Fruit fly (Drosophila melanogaster) whole organism, adult: ENCODE data around the gene Ugt35E2.

Experiments
- CG11617 ChIP-seq: fragments of 200-800 bp; sonication (Bioruptor generic); optimal IDR thresholded peaks from 2 replicates; lab custom pipeline; 2017; ENCODE audit warnings: mild to moderate bottlenecking, missing biosample characterization, missing genetic modification reagents, missing genetic modification characterization
- CG12768 ChIP-seq: fragments of 200-800 bp; sonication (Bioruptor generic); optimal IDR thresholded peaks from 2 replicates; lab custom pipeline; 2017; ENCODE audit warnings: missing biosample characterization, missing genetic modification characterization, mild to moderate bottlenecking, moderate library complexity, missing genetic modification reagents
- CG14711 ChIP-seq: fragments of 200-800 bp; sonication (Bioruptor generic); optimal IDR thresholded peaks from 2 replicates; lab custom pipeline; 2018; ENCODE audit warnings: missing biosample characterization, mild to moderate bottlenecking, missing genetic modification characterization, moderate library complexity
- CG1620 ChIP-seq: fragments of 200-800 bp; sonication (Bioruptor generic); optimal IDR thresholded peaks from 2 replicates; lab custom pipeline; 2016; ENCODE audit warnings: missing biosample characterization, missing genetic modification characterization
- CG33017 ChIP-seq: fragments of 200-800 bp; sonication (Bioruptor generic); optimal IDR thresholded peaks from 2 replicates; lab custom pipeline; 2018; ENCODE audit warnings: missing biosample characterization, mild to moderate bottlenecking, missing genetic modification characterization, moderate library complexity
- CG5204 ChIP-seq: fragments of 200-800 bp; sonication (Bioruptor generic); optimal IDR thresholded peaks from 2 replicates; lab custom pipeline; 2016; ENCODE audit warnings: missing biosample characterization, missing genetic modification characterization
- CG7045 ChIP-seq: fragments of 200-800 bp; sonication (Bioruptor generic); optimal IDR thresholded peaks from 2 replicates; lab custom pipeline; 2017; ENCODE audit warnings: missing biosample characterization, mild to moderate bottlenecking, missing genetic modification characterization
- CG7101 ChIP-seq: fragments of 200-800 bp; sonication (Bioruptor generic); optimal IDR thresholded peaks from 2 replicates; lab custom pipeline; 2018; ENCODE audit warnings: missing biosample characterization, mild to moderate bottlenecking, missing genetic modification characterization, moderate library complexity
- Clk ChIP-seq: fragments of 200-800 bp; sonication (Bioruptor generic); optimal IDR thresholded peaks from 2 replicates; lab custom pipeline; 2017; ENCODE audit warnings: missing biosample characterization, missing genetic modification characterization
- Crg-1 ChIP-seq: fragments of 200-800 bp; sonication (Bioruptor generic); optimal IDR thresholded peaks from 2 replicates; lab custom pipeline; 2016; ENCODE audit warnings: missing biosample characterization, missing genetic modification characterization
- Hr96 ChIP-seq: fragments of 200-800 bp; sonication (Bioruptor generic); optimal IDR thresholded peaks from 2 replicates; lab custom pipeline; 2016; ENCODE audit warnings: missing biosample characterization, missing genetic modification characterization
- Mnt ChIP-seq: fragments of 200-800 bp; sonication (Bioruptor generic); optimal IDR thresholded peaks from 2 replicates; lab custom pipeline; 2016; ENCODE audit warnings: missing biosample characterization, mild to moderate bottlenecking, missing genetic modification characterization
- bab1 ChIP-seq: fragments of 200-800 bp; sonication (Bioruptor generic); optimal IDR thresholded peaks from 3 replicates; lab custom pipeline; 2019; ENCODE audit warnings: missing biosample characterization, mild to moderate bottlenecking, missing genetic modification characterization, moderate library complexity
- cic ChIP-seq: fragments of 200-800 bp; sonication (Bioruptor generic); optimal IDR thresholded peaks from 2 replicates; lab custom pipeline; 2017; ENCODE audit warnings: missing biosample characterization, mild to moderate bottlenecking, missing genetic modification characterization, moderate library complexity
- cnc ChIP-seq, 2 experiments: fragments of >200 bp; optimal IDR thresholded peaks; 2 replicates each; lab custom pipeline; 2017
- kay ChIP-seq: fragments of 200-800 bp; sonication (Bioruptor generic); peaks from one replicate; lab custom pipeline; 2016; ENCODE audit warnings: missing biosample characterization, missing genetic modification characterization, borderline replicate concordance
- ovo ChIP-seq: fragments of 200-800 bp; sonication (Bioruptor generic); optimal IDR thresholded peaks from 2 replicates; lab custom pipeline; 2016; ENCODE audit warnings: missing biosample characterization, missing genetic modification characterization
- pad ChIP-seq: fragments of 200-800 bp; sonication (Bioruptor generic); optimal IDR thresholded peaks from 3 replicates; lab custom pipeline; 2017; ENCODE audit warnings: missing biosample characterization, missing genetic modification characterization, mild to moderate bottlenecking, moderate library complexity, missing genetic modification reagents
- tj ChIP-seq: fragments of 200-800 bp; sonication (Bioruptor generic); optimal IDR thresholded peaks from 3 replicates; lab custom pipeline; 2017; ENCODE audit warnings: missing biosample characterization, mild to moderate bottlenecking, missing genetic modification characterization, moderate library complexity
- toe ChIP-seq: fragments of 200-800 bp; sonication (Bioruptor generic); optimal IDR thresholded peaks from 2 replicates; lab custom pipeline; 2016; ENCODE audit warnings: missing biosample characterization, missing genetic modification characterization

Ugt35E2 gene

dm6 chr3R:11128116-11128626, 39.6 kb downstream of the Ugt35E2 start, which contains the start of gene Ugt35C1:
Ugt35C1 (minus strand) TSS chr3R:11128328.
- TF ChIP-seq tj (GFP tag; lab: Kevin White, UChicago) = no peak
- no peak for TF ChIP-seq CG7045 (GFP tag; lab: Kevin White, UChicago)
- no peak for TF ChIP-seq Clk (GFP tag; lab: Kevin White, UChicago)
- no peak for TF ChIP-seq toe (GFP tag; lab: Kevin White, UChicago)
- TF ChIP-seq bab1 (GFP tag; lab: Kevin White, UChicago) = no peak
- no peak for TF ChIP-seq CG12768 (GFP tag; lab: Kevin White, UChicago)
- TF ChIP-seq Mnt (GFP tag; lab: Kevin White, UChicago) = peak; percentile 12
- peak; percentile 35 to 93 for TF ChIP-seq cnc (optimal IDR thresholded peaks at IDR 0.05; lab: Kevin White, UChicago)
- TF ChIP-seq CG5204 (GFP tag; lab: Kevin White, UChicago) = no peak
- peak; percentile 11 for TF ChIP-seq Hr96
- TF ChIP-seq CG1620 (GFP tag; lab: Kevin White, UChicago) = no peak
- peak; percentile 44 for TF ChIP-seq CG14711 (tag; lab: Kevin White, UChicago)
- TF ChIP-seq ovo (GFP tag; lab: Kevin White, UChicago) = no peak
- TF ChIP-seq Crg-1 (GFP tag; lab: Kevin White, UChicago) = no peak
- no peak for TF ChIP-seq pad (GFP tag; lab: Kevin White, UChicago)
- TF ChIP-seq kay (GFP tag; lab: Kevin White, UChicago) = no peak
- peak; percentile 51 for TF ChIP-seq cic (GFP tag; lab: Kevin White, UChicago)
- TF ChIP-seq CG11617 (GFP tag; lab: Kevin White, UChicago) = no peak
- TF ChIP-seq CG33017 (tag; lab: Kevin White, UChicago) = no peak
- no peak for TF ChIP-seq CG7101

DNA sequence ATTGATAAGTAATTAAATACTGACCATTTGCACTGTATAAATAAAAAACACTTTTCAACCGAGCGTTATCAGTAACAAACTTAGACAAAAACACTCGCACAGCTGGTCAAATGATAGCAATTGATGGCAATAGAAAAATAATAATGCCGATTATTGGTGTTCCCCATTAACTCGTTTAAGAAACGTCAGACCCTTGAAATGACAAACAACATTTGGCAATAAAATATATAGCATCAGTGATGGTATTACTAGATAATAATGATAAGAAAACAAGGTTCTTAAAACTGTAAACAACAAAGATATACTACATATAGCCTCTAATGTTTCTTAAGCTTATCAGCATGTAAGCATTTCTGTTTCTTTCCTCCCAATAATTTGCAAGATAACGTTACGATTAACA, 41.4 kb downstream of the Ugt35E2 start:
- TF ChIP-seq kay (GFP tag; lab: Kevin White, UChicago) (peak; percentile 68), Crg-1 (GFP tag; lab: Kevin White, UChicago) (no peak), bab1 (GFP tag; lab: Kevin White, UChicago) (no peak), CG1620 (GFP tag; lab: Kevin White, UChicago) (no peak), CG33017 (tag; lab: Kevin White, UChicago) (peak; percentile 32), cnc (optimal IDR thresholded peaks at IDR 0.05; lab: Kevin White, UChicago) (no peak), pad (GFP tag; lab: Kevin White, UChicago) (no peak), CG7045 (GFP tag; lab: Kevin White, UChicago) (peak; percentile 29), CG14711 (tag; lab: Kevin White, UChicago) (peak; percentile 2), CG7101 (peak; percentile 27), CG11617 (GFP tag; lab: Kevin White, UChicago) (peak; percentile 2), Mnt (GFP tag; lab: Kevin White, UChicago) (peak; percentile 3), cic (GFP tag; lab: Kevin White, UChicago) (peak; percentile 68), CG5204 (GFP tag; lab: Kevin White, UChicago) (peak; percentile 39)
